Worm (Caenorhabditis elegans) whole organism, midembryonic: ENCODE measurements around the gene H38K22.9.
A peak's percentile ranks its signal among the peaks of the same experiment; 100 is the strongest.

Source experiments
- T22C8.4 ChIP-seq: fragments of 200-800 bp; sonication (Bioruptor generic); IDR thresholded peaks from 2 replicates; pipeline ENCODE4 v1.3.6; 2022; ENCODE audit warnings: missing genetic modification characterization, missing compliant biosample characterization
- cog-1 ChIP-seq: sonication (generic microtip); optimal IDR thresholded peaks from 2 replicates; lab custom pipeline; 2016; ENCODE audit warnings: missing genetic modification characterization, missing compliant biosample characterization
- flt-1 ChIP-seq: fragments of 200-800 bp; sonication (Bioruptor generic); IDR thresholded peaks from 2 replicates; pipeline ENCODE4 v1.3.6; 2022; ENCODE audit warnings: missing genetic modification characterization, missing compliant biosample characterization
- klf-2 ChIP-seq: fragments of 200-800 bp; sonication (Bioruptor generic); conservative IDR thresholded peaks from 2 replicates; pipeline ENCODE4 v1.3.6; 2022; ENCODE audit warnings: missing genetic modification reagents, missing genetic modification characterization, missing compliant biosample characterization
- med-1 ChIP-seq: sonication (generic microtip); optimal IDR thresholded peaks from 2 replicates; lab custom pipeline; 2017; ENCODE audit warnings: missing genetic modification characterization, mild to moderate bottlenecking, missing compliant biosample characterization, antibody characterized with exemption, missing genetic modification reagents; ENCODE audit not compliant: insufficient read depth
- ref-1 ChIP-seq: fragments of 200-800 bp; sonication (Bioruptor generic); conservative IDR thresholded peaks from 2 replicates; pipeline ENCODE4 v1.3.6; 2022; ENCODE audit warnings: missing genetic modification reagents, missing genetic modification characterization, missing compliant biosample characterization
- tab-1 ChIP-seq: fragments of 200-800 bp; sonication (Bioruptor generic); IDR thresholded peaks from 2 replicates; pipeline ENCODE4 v1.3.6; 2022; ENCODE audit warnings: missing genetic modification characterization, missing compliant biosample characterization
- ztf-23 ChIP-seq: fragments of 200-800 bp; sonication (Bioruptor generic); IDR thresholded peaks from 2 replicates; pipeline ENCODE4 v1.3.6; 2022; ENCODE audit warnings: missing genetic modification reagents, missing genetic modification characterization, missing compliant biosample characterization
- ztf-29 ChIP-seq: fragments of 200-800 bp; sonication (Bioruptor generic); IDR thresholded peaks from 2 replicates; pipeline ENCODE4 v1.3.6; 2022; ENCODE audit warnings: missing genetic modification reagents, missing genetic modification characterization, missing compliant biosample characterization

Gene H38K22.9

DNA sequence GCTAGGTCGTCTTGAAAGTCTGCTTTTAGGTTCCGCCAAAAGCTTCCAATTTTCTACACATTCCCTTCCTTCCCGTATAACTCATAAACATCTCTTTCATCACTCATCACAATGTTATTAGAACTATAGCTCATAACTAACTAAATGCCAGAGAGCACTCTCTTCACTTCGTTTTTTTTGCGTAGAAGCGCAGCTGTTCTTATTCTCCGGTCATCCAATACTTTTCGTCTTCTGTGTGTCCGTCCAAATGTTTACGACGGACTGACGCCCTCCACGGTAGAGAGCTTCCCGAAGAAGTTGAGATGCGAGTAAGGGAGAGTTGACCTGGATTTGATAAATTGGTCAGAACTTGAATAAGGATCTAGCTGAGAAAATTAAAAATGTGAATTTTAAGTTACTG is 35.2 kb downstream of the H38K22.9 start:
- TF ChIP-seq flt-1 (GFP tag; lab: Robert Waterston, UW) (no peak), ztf-23 (GFP tag; lab: Robert Waterston, UW) (no peak), tab-1 (GFP tag; lab: Robert Waterston, UW) (no peak), cog-1 (tag; lab: Kevin White, UChicago) (no peak), ref-1 (no peak), klf-2 (GFP tag; lab: Robert Waterston, UW) (no peak)

DNA sequence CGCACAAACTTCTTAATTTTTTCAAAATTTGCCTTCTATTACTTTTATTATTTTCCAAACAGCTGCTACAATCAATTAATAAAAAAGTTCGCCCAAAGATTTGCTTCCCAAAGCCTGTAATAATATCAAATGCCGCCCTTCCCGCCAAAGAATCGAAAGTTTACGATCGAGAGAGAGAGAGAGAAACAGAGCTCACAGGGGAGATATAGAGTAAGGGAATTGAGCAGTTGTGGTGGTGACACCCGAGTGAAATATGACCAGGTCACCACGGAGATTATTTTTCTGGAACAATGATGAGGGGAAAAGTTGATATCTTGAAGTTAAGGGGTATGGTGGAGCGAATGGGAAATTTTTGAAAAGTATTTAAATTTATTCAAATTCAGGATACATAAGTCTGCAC is 35.9 kb downstream of the H38K22.9 start:
- no peak for TF ChIP-seq flt-1 (GFP tag; lab: Robert Waterston, UW)
- no peak for TF ChIP-seq ztf-29 (GFP tag; lab: Robert Waterston, UW)
- no peak for TF ChIP-seq klf-2 (GFP tag; lab: Robert Waterston, UW)
- no peak for TF ChIP-seq ztf-23 (GFP tag; lab: Robert Waterston, UW)
- no peak for TF ChIP-seq ref-1
- TF ChIP-seq cog-1 (tag; lab: Kevin White, UChicago) = no peak
- TF ChIP-seq T22C8.4 = no peak

DNA sequence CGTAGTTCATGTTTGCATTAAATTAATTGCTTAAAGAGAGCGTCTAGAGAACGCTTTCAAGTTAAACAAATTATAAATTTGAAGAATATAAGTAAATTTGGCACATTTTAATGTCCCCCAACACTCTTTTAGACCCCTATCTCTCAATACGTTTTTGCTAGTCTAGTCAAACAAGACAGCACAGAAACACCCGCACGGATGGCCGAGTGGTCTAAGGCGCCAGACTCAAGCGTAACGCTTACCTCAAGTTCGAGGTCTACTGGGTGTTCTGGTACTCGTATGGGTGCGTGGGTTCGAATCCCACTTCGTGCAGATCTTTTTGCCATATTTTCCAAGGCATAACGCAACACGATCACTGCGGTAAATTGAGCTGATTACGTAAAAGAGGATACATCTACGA is 38.4 kb downstream of the H38K22.9 start:
- 0 out of 2 replicates have a peak, but pooled peaks have one; percentile 6 for TF ChIP-seq flt-1 (GFP tag; lab: Robert Waterston, UW)
- TF ChIP-seq ref-1 = no peak

DNA sequence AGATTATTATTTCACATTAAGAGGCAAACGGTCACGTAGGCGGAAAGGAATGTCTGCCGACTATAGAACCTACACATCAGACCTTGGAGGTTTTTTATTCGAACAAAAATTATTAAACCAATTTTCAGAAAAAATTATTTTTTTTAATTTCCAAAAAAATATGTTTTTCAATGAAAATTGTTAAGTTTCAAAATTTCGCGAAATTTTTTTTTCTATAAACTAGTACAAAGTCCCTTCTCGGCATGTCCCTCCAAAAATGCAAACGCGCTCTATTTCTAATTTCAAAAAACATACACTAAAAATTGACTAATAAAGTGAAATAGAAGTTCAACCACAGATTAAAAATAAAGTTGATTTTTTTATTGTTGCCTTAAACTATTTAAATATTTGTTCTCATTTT is 41.0 kb downstream of the H38K22.9 start, which contains the start of gene ckb-1:
ckb-1 (plus strand) TSS at position 301 of the 400 bp plus-strand sequence.
- TF ChIP-seq cog-1 (tag; lab: Kevin White, UChicago) = no peak
- no peak for TF ChIP-seq T22C8.4
- no peak for TF ChIP-seq med-1 (GFP tag; lab: Kevin White, UChicago)
- TF ChIP-seq klf-2 (GFP tag; lab: Robert Waterston, UW) = no peak
- TF ChIP-seq ztf-29 (GFP tag; lab: Robert Waterston, UW) = no peak
- no peak for TF ChIP-seq ref-1
- no peak for TF ChIP-seq tab-1 (GFP tag; lab: Robert Waterston, UW)
- TF ChIP-seq flt-1 (GFP tag; lab: Robert Waterston, UW) = no peak
- TF ChIP-seq ztf-23 (GFP tag; lab: Robert Waterston, UW) = no peak

DNA sequence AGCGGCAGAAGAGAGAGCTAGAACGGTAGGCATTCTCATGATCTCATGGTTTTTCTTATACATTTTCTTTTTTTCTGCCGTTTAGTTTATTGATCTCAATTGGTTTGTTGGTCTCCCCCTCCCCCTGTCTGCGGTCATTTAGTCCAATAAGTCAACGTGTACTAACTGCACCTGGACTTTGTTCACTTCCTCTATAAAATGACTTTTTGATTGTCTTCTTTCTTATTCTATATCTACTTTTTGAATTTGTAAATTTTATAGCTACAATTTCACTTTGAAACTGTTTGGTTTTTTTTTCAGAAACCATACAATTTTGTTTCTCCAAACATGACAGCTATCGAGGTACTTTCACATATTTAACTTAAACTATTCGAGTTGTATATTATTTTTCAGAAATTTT is 43.7 kb downstream of the H38K22.9 start, which contains the start of gene ckb-2:
ckb-2 (plus strand) TSS at position 301 of the 400 bp plus-strand sequence.
- TF ChIP-seq med-1 (GFP tag; lab: Kevin White, UChicago) (no peak), cog-1 (tag; lab: Kevin White, UChicago) (no peak), ztf-23 (GFP tag; lab: Robert Waterston, UW) (no peak), flt-1 (GFP tag; lab: Robert Waterston, UW) (no peak), T22C8.4 (no peak), tab-1 (GFP tag; lab: Robert Waterston, UW) (no peak), klf-2 (GFP tag; lab: Robert Waterston, UW) (no peak), ztf-29 (GFP tag; lab: Robert Waterston, UW) (no peak), ref-1 (no peak)

DNA sequence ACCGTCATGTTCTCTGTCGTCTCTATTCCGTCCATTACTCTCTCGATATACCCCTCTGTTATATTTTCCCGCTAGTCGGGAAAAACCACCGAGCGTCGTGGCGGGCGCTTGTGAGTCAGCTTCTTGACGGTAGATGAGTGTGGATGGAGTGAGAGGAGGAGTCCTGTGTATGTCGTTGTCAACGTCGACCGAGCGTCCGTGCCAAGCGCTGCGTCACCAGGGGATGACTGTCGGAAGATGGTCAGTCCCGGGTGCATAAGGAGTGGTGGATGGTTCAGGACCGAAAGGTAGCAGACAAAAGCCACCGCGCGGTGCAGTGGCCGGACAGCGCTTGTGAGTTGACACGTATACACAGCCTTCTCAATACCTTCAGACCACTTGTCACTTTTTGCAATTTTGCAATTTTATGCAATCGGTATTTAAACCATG is 45.4 kb downstream of the H38K22.9 start:
- TF ChIP-seq ztf-29 (GFP tag; lab: Robert Waterston, UW) = 0 out of 2 replicates have a peak, but pooled peaks have one; percentile 56
- peak; percentile 66; the same call in 1 of the 2 replicates for TF ChIP-seq T22C8.4
- peak; percentile 27 for TF ChIP-seq cog-1 (tag; lab: Kevin White, UChicago)
- peak; percentile 63 for TF ChIP-seq ref-1
- TF ChIP-seq ztf-23 (GFP tag; lab: Robert Waterston, UW) = peak; percentile 85
- TF ChIP-seq flt-1 (GFP tag; lab: Robert Waterston, UW) = peak; percentile 93
- TF ChIP-seq tab-1 (GFP tag; lab: Robert Waterston, UW) = peak; percentile 87
- 0 out of 2 replicates have a peak, but pooled peaks have one; percentile 62 for TF ChIP-seq klf-2 (GFP tag; lab: Robert Waterston, UW)

DNA sequence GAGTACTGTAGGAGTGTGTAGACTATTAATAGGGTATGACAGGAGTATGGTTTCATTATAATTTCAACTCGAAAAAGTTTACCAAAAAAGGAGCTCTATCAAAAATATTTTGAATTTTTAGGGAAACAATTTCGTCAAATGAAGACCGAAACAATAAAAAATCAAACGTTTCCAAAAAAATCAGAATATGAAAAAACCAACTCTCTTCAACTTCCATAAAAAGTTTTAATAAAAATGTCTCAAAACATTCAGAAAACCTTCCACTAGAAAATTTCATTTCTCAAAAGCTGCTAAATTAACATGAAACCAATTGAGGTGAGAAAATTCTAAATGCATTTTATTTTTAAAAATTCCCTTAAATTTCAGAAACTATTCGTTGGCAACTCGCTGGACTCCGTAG is 46.6 kb downstream of the H38K22.9 start, which contains the start of gene ckb-3:
ckb-3 (plus strand) TSS at position 301 of the 400 bp plus-strand sequence.
- TF ChIP-seq ztf-29 (GFP tag; lab: Robert Waterston, UW) (no peak), ref-1 (no peak), ztf-23 (GFP tag; lab: Robert Waterston, UW) (no peak), cog-1 (tag; lab: Kevin White, UChicago) (no peak), tab-1 (GFP tag; lab: Robert Waterston, UW) (no peak)

DNA sequence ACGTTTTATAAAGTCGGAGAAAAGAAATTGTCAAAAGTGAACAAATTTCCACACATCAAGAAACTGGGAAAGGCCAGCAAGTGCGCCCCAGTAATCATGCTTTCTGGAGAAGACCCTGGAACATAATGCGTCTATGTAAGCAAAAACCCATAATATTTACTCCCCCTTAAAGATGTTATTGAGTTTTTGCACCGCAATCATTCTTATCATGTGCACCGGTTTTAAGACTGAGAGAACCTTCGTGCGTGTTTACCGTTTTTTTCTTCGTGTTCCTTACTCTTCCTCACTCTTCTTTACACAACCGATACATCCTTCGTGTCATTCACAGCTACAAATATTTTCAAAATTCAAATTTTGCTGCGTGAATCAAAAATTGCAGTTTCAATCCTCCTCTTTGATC is 48.9 kb downstream of the H38K22.9 start:
- TF ChIP-seq klf-2 (GFP tag; lab: Robert Waterston, UW) = no peak
- no peak for TF ChIP-seq med-1 (GFP tag; lab: Kevin White, UChicago)
- no peak for TF ChIP-seq T22C8.4
- no peak for TF ChIP-seq cog-1 (tag; lab: Kevin White, UChicago)
- no peak for TF ChIP-seq flt-1 (GFP tag; lab: Robert Waterston, UW)
- no peak for TF ChIP-seq ztf-29 (GFP tag; lab: Robert Waterston, UW)
- TF ChIP-seq ztf-23 (GFP tag; lab: Robert Waterston, UW) = no peak
